1 fruit fly cellular context compared by ENCODE assay signal in the genomic region with DNA sequence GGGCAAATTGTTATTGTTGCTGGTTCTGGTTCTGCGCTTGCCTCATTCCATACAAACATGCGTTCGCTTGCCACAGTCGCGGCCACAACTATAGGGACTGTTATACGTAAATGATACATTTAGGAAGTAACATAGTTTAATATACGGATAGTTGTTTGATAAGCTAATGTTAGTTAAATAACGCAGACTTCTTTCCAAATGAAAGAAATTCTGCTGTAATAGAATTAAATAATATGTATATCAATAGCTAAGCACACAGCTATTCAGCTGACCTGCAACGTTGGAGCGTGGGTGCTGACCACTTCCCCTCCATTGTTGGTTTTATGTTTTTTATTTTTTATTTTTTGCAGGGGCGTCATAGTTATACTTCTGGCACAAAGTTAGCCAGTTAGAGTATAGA.
A peak's percentile ranks its signal among the peaks of the same experiment; 100 is the strongest.
TF ChIP-seq lines count a peak whose summit lies in the region.

No protein-coding gene starts in this region.

TF ChIP-seq in whole organism, embryonic, 481 proteins besides CTCF, POLR2A, EP300 and RAD21 (continued from another document and continues in another):
- TF ChIP-seq az2 (GFP tag; optimal IDR thresholded peaks at IDR 0.05; lab: Kevin White, UChicago) (peak; percentile 51), CG31441 (GFP tag; IDR thresholded peaks at IDR 0.05; lab: Robert Waterston, UW) (peak; percentile 52; the same call in 1 of the 2 replicates), Scr (GFP tag; IDR thresholded peaks at IDR 0.05; lab: Robert Waterston, UW; ENCODE audit: partially characterized antibody) (no peak), Ssrp (tag; optimal IDR thresholded peaks at IDR 0.05; lab: Kevin White, UChicago) (peak; percentile 55), Side (GFP tag; optimal IDR thresholded peaks at IDR 0.05; lab: Kevin White, UChicago) (peak; percentile 41), al (GFP tag; IDR thresholded peaks at IDR 0.05; lab: Robert Waterston, UW) (0 out of 2 replicates have a peak, but pooled peaks have one; percentile 23), Xrp1 (GFP tag; IDR thresholded peaks at IDR 0.05; lab: Robert Waterston, UW) (peak; percentile 79), pita (GFP tag; optimal IDR thresholded peaks at IDR 0.05; lab: Kevin White, UChicago) (no peak), CG43689 (GFP tag; IDR thresholded peaks at IDR 0.05; lab: Robert Waterston, UW) (no peak), Ada2b (GFP tag; IDR thresholded peaks at IDR 0.05; lab: Robert Waterston, UW) (peak; percentile 61), CG12071 (GFP tag; optimal IDR thresholded peaks at IDR 0.05; lab: Kevin White, UChicago) (peak; percentile 62), CG11560 (tag; IDR thresholded peaks at IDR 0.05; lab: Robert Waterston, UW) (0 out of 3 replicates have a peak, but pooled peaks have one; percentile 19), ap (GFP tag; IDR thresholded peaks at IDR 0.05; lab: Robert Waterston, UW) (peak; percentile 54; the same call in 1 of the 2 replicates), onecut (GFP tag; IDR thresholded peaks at IDR 0.05; lab: Robert Waterston, UW) (0 out of 2 replicates have a peak, but pooled peaks have one; percentile 38), CG42726 (GFP tag; IDR thresholded peaks at IDR 0.05; lab: Robert Waterston, UW; ENCODE audit: partially characterized antibody) (no peak), CG4854 (GFP tag; optimal IDR thresholded peaks at IDR 0.05; lab: Kevin White, UChicago) (no peak), CG15479 (GFP tag; optimal IDR thresholded peaks at IDR 0.05; lab: Kevin White, UChicago) (no peak), bigmax (GFP tag; optimal IDR thresholded peaks at IDR 0.05; lab: Kevin White, UChicago) (no peak), Bgb (GFP tag; IDR thresholded peaks at IDR 0.05; lab: Robert Waterston, UW; ENCODE audit: partially characterized antibody) (no peak), CG12744 (GFP tag; optimal IDR thresholded peaks at IDR 0.05; lab: Kevin White, UChicago) (peak; percentile 7), gcm2 (GFP tag; optimal IDR thresholded peaks at IDR 0.05; lab: Kevin White, UChicago) (no peak), grn (GFP tag; optimal IDR thresholded peaks at IDR 0.05; lab: Kevin White, UChicago) (no peak), ERR (GFP tag; optimal IDR thresholded peaks at IDR 0.05; lab: Kevin White, UChicago) (no peak), pzg (GFP tag; optimal IDR thresholded peaks at IDR 0.05; lab: Kevin White, UChicago) (no peak), CG8478 (optimal IDR thresholded peaks at IDR 0.05; lab: Kevin White, UChicago) (no peak), da (GFP tag; optimal IDR thresholded peaks at IDR 0.05; lab: Kevin White, UChicago) (no peak), klu (GFP tag; IDR thresholded peaks at IDR 0.05; lab: Robert Waterston, UW) (no peak; the same call in 1 of the 2 replicates), Fer2 (tag; optimal IDR thresholded peaks at IDR 0.05; lab: Kevin White, UChicago) (no peak), lov (optimal IDR thresholded peaks at IDR 0.05; lab: Kevin White, UChicago) (no peak), lov (GFP tag; IDR thresholded peaks at IDR 0.05; lab: Robert Waterston, UW) (0 out of 3 replicates have a peak, but pooled peaks have one; percentile 39), CG14667 (GFP tag; IDR thresholded peaks at IDR 0.05; lab: Robert Waterston, UW) (no peak), vfl (GFP tag; optimal IDR thresholded peaks at IDR 0.05; lab: Kevin White, UChicago) (no peak), zfh2 (GFP tag; optimal IDR thresholded peaks at IDR 0.05; lab: Kevin White, UChicago) (no peak), fd102C (GFP tag; optimal IDR thresholded peaks at IDR 0.05; lab: Kevin White, UChicago) (no peak), CG8765 (GFP tag; IDR thresholded peaks at IDR 0.05; lab: Robert Waterston, UW) (no peak), CG14710 (tag; optimal IDR thresholded peaks at IDR 0.05; lab: Kevin White, UChicago) (peak; percentile 36), kah (GFP tag; optimal IDR thresholded peaks at IDR 0.05; lab: Kevin White, UChicago) (peak; percentile 18), NfI (GFP tag; optimal IDR thresholded peaks at IDR 0.05; lab: Kevin White, UChicago) (peak; percentile 32), CG6254 (GFP tag; optimal IDR thresholded peaks at IDR 0.05; lab: Kevin White, UChicago) (peak; percentile 45), CG30431 (GFP tag; optimal IDR thresholded peaks at IDR 0.05; lab: Kevin White, UChicago) (peak; percentile 4), YL-1 (GFP tag; optimal IDR thresholded peaks at IDR 0.05; lab: Kevin White, UChicago) (no peak), CG34224 (GFP tag; IDR thresholded peaks at IDR 0.05; lab: Robert Waterston, UW; ENCODE audit: partially characterized antibody) (no peak), CG2202 (tag; optimal IDR thresholded peaks at IDR 0.05; lab: Kevin White, UChicago) (peak; percentile 1), Adf1 (GFP tag; IDR thresholded peaks at IDR 0.05; lab: Robert Waterston, UW) (peak; percentile 13; the same call in 1 of the 2 replicates), gce (GFP tag; IDR thresholded peaks at IDR 0.05; lab: Robert Waterston, UW) (0 out of 3 replicates have a peak, but pooled peaks have one; percentile 36), jumu (GFP tag; optimal IDR thresholded peaks at IDR 0.05; lab: Kevin White, UChicago) (peak; percentile 9), psq (GFP tag; optimal IDR thresholded peaks at IDR 0.05; lab: Kevin White, UChicago) (no peak), Dbx (GFP tag; IDR thresholded peaks at IDR 0.05; lab: Robert Waterston, UW) (peak; percentile 46; the same call in 1 of the 3 replicates), CG6765 (GFP tag; optimal IDR thresholded peaks at IDR 0.05; lab: Kevin White, UChicago) (peak; percentile 31), fd64A (GFP tag; optimal IDR thresholded peaks at IDR 0.05; lab: Kevin White, UChicago) (no peak), CG17186 (GFP tag; optimal IDR thresholded peaks at IDR 0.05; lab: Kevin White, UChicago) (no peak), CG8290 (GFP tag; optimal IDR thresholded peaks at IDR 0.05; lab: Kevin White, UChicago) (no peak), CG8290 (tag; optimal IDR thresholded peaks at IDR 0.05; lab: Kevin White, UChicago) (peak in 1 of 2 experiments; percentile 64), Meics (GFP tag; optimal IDR thresholded peaks at IDR 0.05; lab: Kevin White, UChicago) (peak; percentile 53), yki (optimal IDR thresholded peaks at IDR 0.05; lab: Kevin White, UChicago) (no peak), gsb-n (tag; optimal IDR thresholded peaks at IDR 0.05; lab: Kevin White, UChicago) (peak; percentile 20), H2.0 (GFP tag; IDR thresholded peaks at IDR 0.05; lab: Robert Waterston, UW) (peak; percentile 55; the same call in 1 of the 2 replicates), schlank (tag; optimal IDR thresholded peaks at IDR 0.05; lab: Kevin White, UChicago) (no peak), CG17361 (GFP tag; IDR thresholded peaks at IDR 0.05; lab: Robert Waterston, UW) (peak; percentile 58), fru (optimal IDR thresholded peaks at IDR 0.05; lab: Kevin White, UChicago) (no peak), CG2889 (GFP tag; IDR thresholded peaks at IDR 0.05; lab: Robert Waterston, UW) (0 out of 3 replicates have a peak, but pooled peaks have one; percentile 35), CG7372 (GFP tag; IDR thresholded peaks at IDR 0.05; lab: Robert Waterston, UW) (peak; percentile 68), CG9817 (tag; optimal IDR thresholded peaks at IDR 0.05; lab: Kevin White, UChicago) (peak; percentile 31), Elba2 (GFP tag; optimal IDR thresholded peaks at IDR 0.05; lab: Kevin White, UChicago) (no peak), CG4820 (GFP tag; optimal IDR thresholded peaks at IDR 0.05; lab: Kevin White, UChicago) (no peak), Awh (GFP tag; IDR thresholded peaks at IDR 0.05; lab: Robert Waterston, UW) (peak; percentile 63; the same call in 1 of the 2 replicates), HHEX (GFP tag; optimal IDR thresholded peaks at IDR 0.05; lab: Kevin White, UChicago) (peak; percentile 54), ssp (GFP tag; IDR thresholded peaks at IDR 0.05; lab: Robert Waterston, UW) (peak; percentile 31; the same call in 1 of the 2 replicates), mirr (GFP tag; optimal IDR thresholded peaks at IDR 0.05; lab: Kevin White, UChicago) (no peak), CG13287 (GFP tag; IDR thresholded peaks at IDR 0.05; lab: Robert Waterston, UW; ENCODE audit: partially characterized antibody) (no peak), CG7271 (tag; optimal IDR thresholded peaks at IDR 0.05; lab: Kevin White, UChicago) (no peak), CG17612 (GFP tag; IDR thresholded peaks at IDR 0.05; lab: Robert Waterston, UW) (peak; percentile 48; the same call in 1 of the 2 replicates), ash1 (GFP tag; optimal IDR thresholded peaks at IDR 0.05; lab: Kevin White, UChicago) (no peak), Kr (GFP tag; optimal IDR thresholded peaks at IDR 0.05; lab: Kevin White, UChicago) (no peak), CG1529 (GFP tag; optimal IDR thresholded peaks at IDR 0.05; lab: Kevin White, UChicago) (no peak), CG3847 (GFP tag; IDR thresholded peaks at IDR 0.05; lab: Robert Waterston, UW) (peak; percentile 43), pho (GFP tag; optimal IDR thresholded peaks at IDR 0.05; lab: Kevin White, UChicago) (peak; percentile 41), sim (GFP tag; IDR thresholded peaks at IDR 0.05; lab: Robert Waterston, UW) (no peak), CG9215 (GFP tag; IDR thresholded peaks at IDR 0.05; lab: Robert Waterston, UW) (peak; percentile 49), tgo (GFP tag; IDR thresholded peaks at IDR 0.05; lab: Robert Waterston, UW) (peak; percentile 57; the same call in 2 of the 3 replicates), CG18619 (GFP tag; optimal IDR thresholded peaks at IDR 0.05; lab: Kevin White, UChicago) (peak; percentile 23), Ets65A (GFP tag; lab: Kevin White, UChicago) (peak; percentile 20), CG4360 (GFP tag; IDR thresholded peaks at IDR 0.05; lab: Robert Waterston, UW) (0 out of 2 replicates have a peak, but pooled peaks have one; percentile 12), gcm (GFP tag; optimal IDR thresholded peaks at IDR 0.05; lab: Kevin White, UChicago) (peak; percentile 61), ranshi (GFP tag; IDR thresholded peaks at IDR 0.05; lab: Robert Waterston, UW) (peak; percentile 52), tin (GFP tag; optimal IDR thresholded peaks at IDR 0.05; lab: Kevin White, UChicago) (peak; percentile 37), CG13424 (tag; optimal IDR thresholded peaks at IDR 0.05; lab: Kevin White, UChicago) (peak; percentile 56), CG4404 (GFP tag; IDR thresholded peaks at IDR 0.05; lab: Robert Waterston, UW) (no peak), disco-r (GFP tag; optimal IDR thresholded peaks at IDR 0.05; lab: Kevin White, UChicago) (no peak), h (optimal IDR thresholded peaks at IDR 0.05; lab: Kevin White, UChicago) (no peak), jigr1 (GFP tag; IDR thresholded peaks at IDR 0.05; lab: Robert Waterston, UW) (no peak), Aef1 (GFP tag; IDR thresholded peaks at IDR 0.05; lab: Robert Waterston, UW) (peak; percentile 49; the same call in 2 of the 3 replicates), CG12391 (tag; optimal IDR thresholded peaks at IDR 0.05; lab: Kevin White, UChicago) (peak; percentile 66), rib (GFP tag; IDR thresholded peaks at IDR 0.05; lab: Robert Waterston, UW) (no peak), bowl (GFP tag; IDR thresholded peaks at IDR 0.05; lab: Robert Waterston, UW) (peak; percentile 48; the same call in 1 of the 2 replicates), CG8359 (GFP tag; optimal IDR thresholded peaks at IDR 0.05; lab: Kevin White, UChicago; ENCODE audit: borderline replicate concordance) (no peak), ci (GFP tag; IDR thresholded peaks at IDR 0.05; lab: Robert Waterston, UW) (peak; percentile 77), Myb (GFP tag; optimal IDR thresholded peaks at IDR 0.05; lab: Kevin White, UChicago) (peak; percentile 1), MESR4 (GFP tag; optimal IDR thresholded peaks at IDR 0.05; lab: Kevin White, UChicago) (no peak), hbn (GFP tag; IDR thresholded peaks at IDR 0.05; lab: Robert Waterston, UW; ENCODE audit: partially characterized antibody) (no peak), CG17829 (tag; optimal IDR thresholded peaks at IDR 0.05; lab: Kevin White, UChicago) (peak; percentile 46), CG6272 (GFP tag; IDR thresholded peaks at IDR 0.05; lab: Robert Waterston, UW) (no peak), odd (GFP tag; optimal IDR thresholded peaks at IDR 0.05; lab: Kevin White, UChicago) (peak; percentile 4), CG10321 (GFP tag; IDR thresholded peaks at IDR 0.05; lab: Robert Waterston, UW) (no peak), Gug (GFP tag; IDR thresholded peaks at IDR 0.05; lab: Robert Waterston, UW) (0 out of 4 replicates have a peak, but pooled peaks have one; percentile 7), Hr3 (GFP tag; optimal IDR thresholded peaks at IDR 0.05; lab: Kevin White, UChicago) (peak; percentile 35), CG8924 (tag; optimal IDR thresholded peaks at IDR 0.05; lab: Kevin White, UChicago) (peak; percentile 66), CG1602 (GFP tag; optimal IDR thresholded peaks at IDR 0.05; lab: Kevin White, UChicago) (peak; percentile 0), CG3995 (GFP tag; optimal IDR thresholded peaks at IDR 0.05; lab: Kevin White, UChicago) (no peak), CG2678 (tag; optimal IDR thresholded peaks at IDR 0.05; lab: Kevin White, UChicago) (peak; percentile 72), Sry-β (GFP tag; optimal IDR thresholded peaks at IDR 0.05; lab: Kevin White, UChicago) (no peak), CG8281 (tag; optimal IDR thresholded peaks at IDR 0.05; lab: Kevin White, UChicago) (no peak), row (GFP tag; IDR thresholded peaks at IDR 0.05; lab: Robert Waterston, UW) (peak; percentile 85), GATAe (GFP tag; conservative IDR thresholded peaks at IDR 0.05; lab: Robert Waterston, UW) (no peak), CG4617 (GFP tag; optimal IDR thresholded peaks at IDR 0.05; lab: Kevin White, UChicago; ENCODE audit: borderline replicate concordance) (no peak), Fer3 (tag; optimal IDR thresholded peaks at IDR 0.05; lab: Kevin White, UChicago) (peak; percentile 62), dati (GFP tag; IDR thresholded peaks at IDR 0.05; lab: Robert Waterston, UW) (no peak), CG3838 (GFP tag; optimal IDR thresholded peaks at IDR 0.05; lab: Kevin White, UChicago) (no peak), Lhr (GFP tag; optimal IDR thresholded peaks at IDR 0.05; lab: Kevin White, UChicago) (no peak), CG1233 (GFP tag; optimal IDR thresholded peaks at IDR 0.05; lab: Kevin White, UChicago) (peak; percentile 50), ATbp (GFP tag; optimal IDR thresholded peaks at IDR 0.05; lab: Kevin White, UChicago) (peak; percentile 46), CrebB (tag; optimal IDR thresholded peaks at IDR 0.05; lab: Kevin White, UChicago) (peak; percentile 40), twi (tag; optimal IDR thresholded peaks at IDR 0.05; lab: Kevin White, UChicago) (no peak), CG15011 (GFP tag; optimal IDR thresholded peaks at IDR 0.05; lab: Kevin White, UChicago) (no peak), salm (tag; optimal IDR thresholded peaks at IDR 0.05; lab: Kevin White, UChicago) (no peak)
